Worm (Caenorhabditis elegans) whole organism, early embryonic: Measurements from ENCODE around the gene C50F4.4.

Experiments used
- B0310.2 ChIP-seq: sonication (generic microtip); optimal IDR thresholded peaks from 2 replicates; lab custom pipeline; 2016; ENCODE audit warnings: mild to moderate bottlenecking, missing genetic modification characterization, missing compliant biosample characterization
- F13C5.2 ChIP-seq: sonication (generic microtip); optimal IDR thresholded peaks from 2 replicates; lab custom pipeline; 2017; ENCODE audit warnings: mild to moderate bottlenecking, missing genetic modification characterization, inconsistent platforms, missing compliant biosample characterization
- aly-1 ChIP-seq: sonication (generic microtip); optimal IDR thresholded peaks from 2 replicates; lab custom pipeline; 2016; ENCODE audit warnings: missing genetic modification characterization, missing compliant biosample characterization
- ama-1 ChIP-seq: fragments of 150-350 bp; optimal IDR thresholded peaks from 2 replicates; lab custom pipeline; 2014
- ceh-13 ChIP-seq: fragments of 200-800 bp; sonication (Bioruptor generic); optimal IDR thresholded peaks from 2 replicates; lab custom pipeline; 2018; ENCODE audit warnings: mild to moderate bottlenecking, missing genetic modification characterization, missing compliant biosample characterization
- ceh-36 ChIP-seq: sonication (generic microtip); optimal IDR thresholded peaks from 2 replicates; lab custom pipeline; 2016; ENCODE audit warnings: missing genetic modification characterization, inconsistent platforms, missing compliant biosample characterization
- ets-7 ChIP-seq: sonication (generic microtip); optimal IDR thresholded peaks from 2 replicates; lab custom pipeline; 2016; ENCODE audit warnings: missing genotype, missing genetic modification characterization, missing compliant biosample characterization
- flt-1 ChIP-seq: fragments of 200-800 bp; sonication (Bioruptor generic); IDR thresholded peaks from 2 replicates; pipeline ENCODE4 v1.3.6; 2022; ENCODE audit warnings: missing genetic modification characterization, missing compliant biosample characterization
- hmbx-1 ChIP-seq: sonication (generic microtip); optimal IDR thresholded peaks from 2 replicates; lab custom pipeline; 2016; ENCODE audit warnings: mild to moderate bottlenecking, missing genetic modification characterization, missing compliant biosample characterization
- hmg-4 ChIP-seq: fragments of 200-800 bp; sonication (Bioruptor generic); optimal IDR thresholded peaks from 2 replicates; lab custom pipeline; 2018; ENCODE audit warnings: mild to moderate bottlenecking, missing genetic modification characterization, missing compliant biosample characterization
- hnd-1 ChIP-seq: sonication (generic microtip); optimal IDR thresholded peaks from 2 replicates; lab custom pipeline; 2016; ENCODE audit warnings: missing genetic modification characterization, missing compliant biosample characterization
- pes-1 ChIP-seq: fragments of 200-800 bp; sonication (Bioruptor generic); IDR thresholded peaks from 2 replicates; pipeline ENCODE4 v1.3.6; 2022; ENCODE audit warnings: missing genetic modification reagents, missing genetic modification characterization, missing compliant biosample characterization
- scrt-1 ChIP-seq: fragments of 200-800 bp; sonication (Bioruptor generic); IDR thresholded peaks from 2 replicates; pipeline ENCODE4 v1.3.6; 2022; ENCODE audit warnings: missing genetic modification characterization, missing compliant biosample characterization
- sea-1 ChIP-seq: fragments of 200-800 bp; sonication (Bioruptor generic); conservative IDR thresholded peaks from 2 replicates; pipeline ENCODE4 v1.3.6; 2022; ENCODE audit warnings: missing genetic modification characterization, missing compliant biosample characterization
- tbx-11 ChIP-seq: fragments of 200-800 bp; sonication (Bioruptor generic); IDR thresholded peaks from 2 replicates; pipeline ENCODE4 v1.3.6; 2022; ENCODE audit warnings: missing genetic modification characterization, missing compliant biosample characterization
- tbx-37 ChIP-seq: fragments of 200-800 bp; sonication (Bioruptor generic); conservative IDR thresholded peaks from 2 replicates; pipeline ENCODE4 v1.3.6; 2022; ENCODE audit warnings: missing genetic modification reagents, missing genetic modification characterization, missing compliant biosample characterization
- tra-4 ChIP-seq: sonication (generic microtip); optimal IDR thresholded peaks from 2 replicates; lab custom pipeline; 2017; ENCODE audit warnings: missing genetic modification characterization, missing compliant biosample characterization

The C50F4.4 gene

DNA sequence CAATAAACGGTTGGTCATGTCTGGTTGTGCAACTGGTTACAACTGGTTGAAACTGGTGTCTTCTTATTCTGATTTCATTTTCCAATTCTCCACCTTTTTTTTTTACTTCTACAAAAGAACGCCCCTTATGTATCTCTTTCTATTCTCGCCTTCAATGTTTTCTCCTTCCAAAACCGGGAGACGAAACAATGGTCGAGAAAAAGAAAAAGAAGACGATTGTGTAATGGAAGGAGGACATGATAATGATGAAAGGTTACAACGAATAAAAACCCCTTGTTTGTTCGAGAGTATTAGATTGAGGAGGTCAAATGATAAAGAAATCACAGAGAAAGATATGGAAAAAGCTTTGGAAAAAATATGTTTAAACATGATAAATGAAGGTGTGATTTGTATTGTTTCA, 17.7 kb upstream of the C50F4.4 start, which contains the start of gene C50F4.8:
TSS of gene C50F4.8 (minus strand) at position 28 of the 400 bp plus-strand sequence.
- TF ChIP-seq ets-7 (tag; lab: Kevin White, UChicago) (no peak), ceh-36 (tag; lab: Kevin White, UChicago) (no peak), F13C5.2 (tag; lab: Kevin White, UChicago) (no peak), hmbx-1 (tag; lab: Kevin White, UChicago) (no peak), scrt-1 (GFP tag; lab: Robert Waterston, UW) (no peak), tbx-11 (GFP tag; lab: Robert Waterston, UW) (no peak), sea-1 (GFP tag; lab: Robert Waterston, UW) (no peak), aly-1 (no peak), pes-1 (GFP tag; lab: Robert Waterston, UW) (no peak), ama-1 (lab: Kevin White, UChicago) (no peak), tbx-37 (GFP tag; lab: Robert Waterston, UW) (no peak), hnd-1 (no peak), flt-1 (GFP tag; lab: Robert Waterston, UW) (no peak), B0310.2 (tag; lab: Kevin White, UChicago) (no peak), ceh-13 (no peak), hmg-4 (GFP tag; lab: Kevin White, UChicago) (no peak), tra-4 (tag; lab: Kevin White, UChicago) (no peak)

DNA sequence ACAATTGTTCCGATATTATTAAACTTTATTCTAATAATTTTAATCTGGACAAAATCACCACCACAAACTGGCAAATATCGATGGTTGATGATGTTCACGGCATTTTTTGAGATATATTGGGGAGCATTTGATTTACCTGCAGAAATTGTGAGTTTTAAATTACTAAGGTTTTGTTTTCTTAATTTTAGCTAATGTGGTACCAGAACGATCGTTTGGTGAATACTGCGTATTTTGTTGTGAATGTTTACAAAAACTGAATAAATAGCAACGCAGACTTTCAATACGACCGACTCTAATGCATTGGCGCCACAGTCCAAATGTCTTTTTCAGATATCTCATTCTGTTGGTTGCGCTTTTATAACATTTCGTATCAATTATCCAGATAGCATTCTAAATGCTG, 14.9 kb upstream of the C50F4.4 start:
- TF ChIP-seq B0310.2 (tag; lab: Kevin White, UChicago) (no peak), tbx-37 (GFP tag; lab: Robert Waterston, UW) (no peak), ets-7 (tag; lab: Kevin White, UChicago) (no peak), sea-1 (GFP tag; lab: Robert Waterston, UW) (no peak), hnd-1 (no peak), scrt-1 (GFP tag; lab: Robert Waterston, UW) (no peak), hmbx-1 (tag; lab: Kevin White, UChicago) (no peak), aly-1 (no peak), ceh-13 (no peak), F13C5.2 (tag; lab: Kevin White, UChicago) (no peak), ceh-36 (tag; lab: Kevin White, UChicago) (no peak), pes-1 (GFP tag; lab: Robert Waterston, UW) (no peak), tra-4 (tag; lab: Kevin White, UChicago) (no peak), ama-1 (lab: Kevin White, UChicago) (no peak), hmg-4 (GFP tag; lab: Kevin White, UChicago) (no peak), flt-1 (GFP tag; lab: Robert Waterston, UW) (no peak), tbx-11 (GFP tag; lab: Robert Waterston, UW) (no peak)

DNA sequence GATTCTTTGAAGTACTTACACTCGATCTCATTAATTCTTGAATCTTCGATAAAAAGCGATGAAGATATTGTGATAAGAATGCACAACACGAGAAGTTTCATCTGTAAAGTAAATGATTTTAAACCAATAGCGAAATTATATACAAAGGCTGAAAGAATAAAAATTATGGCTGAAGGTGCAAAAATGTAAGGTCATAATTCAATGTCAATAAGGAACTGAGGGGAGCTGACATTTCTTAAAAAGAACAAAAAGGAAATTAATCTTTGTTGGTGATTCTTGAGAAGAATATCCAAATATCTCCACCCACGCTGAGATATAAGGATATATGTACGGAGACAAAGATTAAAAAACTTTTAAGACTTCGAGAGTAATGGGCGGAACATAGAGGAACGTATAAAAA, 12.5 kb upstream of the C50F4.4 start, which contains the start of gene C50F4.9:
TSS of gene C50F4.9 (minus strand) at position 101 of the 400 bp plus-strand sequence.
- TF ChIP-seq tra-4 (tag; lab: Kevin White, UChicago) (no peak), tbx-11 (GFP tag; lab: Robert Waterston, UW) (no peak), hnd-1 (no peak), scrt-1 (GFP tag; lab: Robert Waterston, UW) (no peak), ceh-13 (no peak), tbx-37 (GFP tag; lab: Robert Waterston, UW) (no peak), F13C5.2 (tag; lab: Kevin White, UChicago) (no peak), ceh-36 (tag; lab: Kevin White, UChicago) (no peak), aly-1 (no peak), flt-1 (GFP tag; lab: Robert Waterston, UW) (no peak)

DNA sequence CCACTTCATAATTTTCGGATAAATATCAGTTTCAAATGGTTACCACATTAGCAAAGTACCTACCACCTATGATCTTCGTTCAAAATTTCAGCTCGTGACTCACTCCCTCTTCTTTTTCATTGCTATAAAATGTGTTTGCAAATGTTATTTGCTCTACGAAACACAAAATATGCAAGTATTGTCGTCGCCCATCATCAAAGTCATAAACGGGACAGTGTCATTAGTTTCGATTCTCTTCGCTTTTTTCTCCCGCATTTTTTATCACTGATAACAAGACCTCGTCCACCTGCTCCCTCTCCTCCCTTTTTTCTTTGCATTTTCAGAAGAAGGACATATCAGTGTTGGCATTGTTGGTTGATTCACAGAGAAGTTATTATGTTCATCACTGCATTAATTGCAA, 10.1 kb upstream of the C50F4.4 start, which contains the start of gene C50F4.1:
TSS of gene C50F4.1 (plus strand) at position 324 of the 400 bp plus-strand sequence.
- TF ChIP-seq ama-1 (lab: Kevin White, UChicago) (no peak), tra-4 (tag; lab: Kevin White, UChicago) (no peak), B0310.2 (tag; lab: Kevin White, UChicago) (no peak), ceh-36 (tag; lab: Kevin White, UChicago) (no peak), scrt-1 (GFP tag; lab: Robert Waterston, UW) (no peak), flt-1 (GFP tag; lab: Robert Waterston, UW) (no peak), ets-7 (tag; lab: Kevin White, UChicago) (no peak), hmg-4 (GFP tag; lab: Kevin White, UChicago) (no peak), tbx-11 (GFP tag; lab: Robert Waterston, UW) (no peak), aly-1 (no peak), tbx-37 (GFP tag; lab: Robert Waterston, UW) (no peak), F13C5.2 (tag; lab: Kevin White, UChicago) (no peak)

DNA sequence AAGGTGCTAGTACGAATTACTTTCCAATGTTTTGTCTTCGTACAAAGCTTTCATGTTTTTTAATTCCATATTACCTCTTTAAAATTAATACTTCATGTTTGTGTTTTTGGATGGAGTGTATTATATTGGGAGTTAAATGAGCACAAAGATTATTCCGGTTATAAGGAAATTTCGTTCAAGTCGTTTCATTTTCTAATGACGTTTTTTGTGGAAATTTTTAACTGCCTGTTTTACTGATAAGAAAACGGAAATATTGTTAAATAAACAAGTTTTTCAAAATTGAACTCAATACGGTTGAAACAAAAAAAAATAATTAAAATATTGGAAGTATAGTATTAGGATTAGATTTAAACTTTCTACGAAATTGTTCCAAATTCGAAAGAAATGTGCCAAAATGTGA, 9.2 kb upstream of the C50F4.4 start:
- TF ChIP-seq pes-1 (GFP tag; lab: Robert Waterston, UW) (no peak), scrt-1 (GFP tag; lab: Robert Waterston, UW) (no peak)

DNA sequence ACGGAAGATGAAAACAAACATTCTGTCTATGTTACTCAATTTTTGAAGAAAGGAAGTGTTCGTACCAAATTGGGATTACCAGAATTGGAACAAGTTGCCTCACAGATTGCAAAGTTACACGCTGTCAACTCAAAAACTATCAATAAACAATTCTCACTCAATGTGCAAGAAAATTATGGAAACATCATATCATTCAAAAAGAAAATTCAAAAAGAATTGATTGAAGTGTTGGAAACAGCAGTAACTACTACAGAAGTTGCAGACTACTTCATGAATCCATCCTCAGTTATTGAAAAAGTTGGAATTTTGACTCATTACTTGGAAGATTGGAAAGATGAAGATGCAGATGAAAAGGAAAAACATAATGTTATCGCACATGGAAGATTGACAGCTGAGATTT, 8.6 kb upstream of the C50F4.4 start:
- TF ChIP-seq ets-7 (tag; lab: Kevin White, UChicago) (no peak), hmbx-1 (tag; lab: Kevin White, UChicago) (no peak), tbx-37 (GFP tag; lab: Robert Waterston, UW) (no peak), ama-1 (lab: Kevin White, UChicago) (no peak), scrt-1 (GFP tag; lab: Robert Waterston, UW) (no peak), ceh-13 (no peak)

DNA sequence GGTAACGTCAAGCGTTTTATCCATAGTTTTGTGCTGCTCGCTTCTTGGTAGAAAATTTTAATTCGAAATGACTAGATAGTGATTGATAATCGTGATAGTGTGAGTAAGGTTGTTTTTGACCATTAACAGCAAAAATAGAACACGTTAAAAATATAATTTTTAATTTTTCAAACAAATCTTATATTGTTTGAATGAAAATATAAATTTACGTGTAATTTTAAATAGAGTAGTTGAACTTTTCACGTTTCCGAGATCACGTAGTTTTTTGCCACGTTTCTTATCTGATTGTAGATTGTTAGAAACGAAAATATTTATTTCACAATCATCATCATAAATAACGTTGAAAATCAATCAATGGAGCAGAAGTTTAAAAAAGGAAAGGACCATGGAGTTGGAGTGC, 5.1 kb upstream of the C50F4.4 start, which contains the start of the genes C50F4.10 and pfk-1.2:
TSS of gene C50F4.10 (minus strand) at position 101 of the 400 bp plus-strand sequence.
TSS of gene pfk-1.2 (plus strand) at position 325 of the 400 bp plus-strand sequence.
- no peak for TF ChIP-seq tra-4 (tag; lab: Kevin White, UChicago)
- no peak for TF ChIP-seq hmbx-1 (tag; lab: Kevin White, UChicago)
